Worm (Caenorhabditis elegans) whole organism, L2 larva: Measurements from ENCODE around the gene sru-1.

ENCODE experiments used
- alr-1 ChIP-seq: fragments of 150-350 bp; optimal IDR thresholded peaks from 2 replicates; lab custom pipeline; 2014; ENCODE audit warnings: missing biosample characterization, missing genetic modification characterization
- ama-1 ChIP-seq: fragments of 150-350 bp; optimal IDR thresholded peaks from 2 replicates; lab custom pipeline; 2018; ENCODE audit warnings: inconsistent platforms
- blmp-1 ChIP-seq: sonication (generic microtip); optimal IDR thresholded peaks from 2 replicates; lab custom pipeline; 2017; ENCODE audit warnings: missing genetic modification characterization, mild to moderate bottlenecking, missing compliant biosample characterization, antibody characterized with exemption, moderate library complexity; ENCODE audit not compliant: insufficient read depth
- ceh-16 ChIP-seq: fragments of 150-350 bp; optimal IDR thresholded peaks from 2 replicates; lab custom pipeline; 2014; ENCODE audit warnings: missing biosample characterization, missing genetic modification characterization
- fos-1 ChIP-seq: fragments of 150-350 bp; optimal IDR thresholded peaks from 2 replicates; lab custom pipeline; 2014; ENCODE audit warnings: missing biosample characterization, missing genetic modification characterization
- lin-13 ChIP-seq: fragments of 150-350 bp; optimal IDR thresholded peaks from 2 replicates; lab custom pipeline; 2014; ENCODE audit warnings: missing biosample characterization, missing genetic modification reagents, missing genetic modification characterization
- mab-5 ChIP-seq: fragments of 150-350 bp; optimal IDR thresholded peaks from 2 replicates; lab custom pipeline; 2014; ENCODE audit warnings: missing biosample characterization, missing genetic modification characterization
- nhr-12 ChIP-seq: fragments of 150-350 bp; optimal IDR thresholded peaks from 2 replicates; lab custom pipeline; 2014; ENCODE audit warnings: missing biosample characterization, missing genetic modification characterization
- nhr-129 ChIP-seq: fragments of 150-350 bp; optimal IDR thresholded peaks from 2 replicates; lab custom pipeline; 2014; ENCODE audit warnings: missing biosample characterization, missing genetic modification characterization
- unc-55 ChIP-seq: fragments of 150-350 bp; sonication (generic microtip); optimal IDR thresholded peaks from 3 replicates; lab custom pipeline; 2014; ENCODE audit warnings: missing biosample characterization, missing genetic modification reagents, missing genetic modification characterization
- zag-1 ChIP-seq: fragments of 150-350 bp; optimal IDR thresholded peaks from 2 replicates; lab custom pipeline; 2014; ENCODE audit warnings: missing biosample characterization, missing genetic modification characterization
- ztf-11 ChIP-seq: sonication (generic microtip); optimal IDR thresholded peaks from 2 replicates; lab custom pipeline; 2017; ENCODE audit warnings: missing biosample characterization, missing genetic modification characterization
- ztf-4 ChIP-seq: fragments of 150-350 bp; optimal IDR thresholded peaks from 2 replicates; lab custom pipeline; 2014; ENCODE audit warnings: missing biosample characterization, missing genetic modification characterization

DNA sequence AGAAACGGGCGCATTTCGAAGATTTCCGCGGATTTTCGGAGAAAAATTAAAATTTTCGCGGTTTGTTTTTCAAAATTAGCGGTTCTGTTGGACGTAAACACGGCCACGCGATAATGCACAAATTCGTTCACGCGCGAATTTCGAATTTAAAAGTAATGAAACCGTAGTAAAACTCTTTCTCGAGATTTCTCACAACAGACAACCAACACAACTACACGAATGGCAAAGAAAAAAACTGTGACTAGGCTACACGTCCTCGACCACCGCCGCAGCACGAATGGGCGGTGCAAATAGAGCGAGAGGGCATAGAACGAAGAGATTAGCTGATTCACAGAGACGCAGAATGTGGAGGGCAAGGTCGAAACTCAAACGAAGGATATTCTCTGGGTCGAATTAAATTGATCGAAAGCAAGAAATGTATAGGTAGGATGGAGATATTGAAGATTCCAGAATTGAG lies 47.5 kb upstream of the sru-1 start, which contains the start of gene idh-1:
- no peak for TF ChIP-seq ztf-11 (tag; lab: Kevin White, UChicago)
- TF ChIP-seq blmp-1 (tag; lab: Kevin White, UChicago): no peak
- TF ChIP-seq zag-1: no peak
- TF ChIP-seq nhr-12: no peak
- no peak for TF ChIP-seq ceh-16 (tag; lab: Kevin White, UChicago)
- no peak for TF ChIP-seq lin-13 (GFP tag; lab: Kevin White, UChicago)
- peak; percentile 72 for TF ChIP-seq nhr-129 (tag; lab: Kevin White, UChicago)
- peak; percentile 12 for TF ChIP-seq fos-1 (tag; lab: Kevin White, UChicago)
- no peak for TF ChIP-seq alr-1 (tag; lab: Kevin White, UChicago)
- TF ChIP-seq ama-1 (lab: Kevin White, UChicago): peak; percentile 81
- TF ChIP-seq ztf-4 (tag; lab: Kevin White, UChicago): no peak
- TF ChIP-seq unc-55: no peak
- no peak for TF ChIP-seq mab-5
